Fruit fly (Drosophila melanogaster) whole organism, embryonic: Measurements from ENCODE around the gene Asator.
A peak's percentile ranks its signal among the peaks of the same experiment; 100 is the strongest.

Experiments used
- Aef1 ChIP-seq: fragments of 200-800 bp; sonication (Bioruptor generic); IDR thresholded peaks from 3 replicates; pipeline ENCODE4 v1.3.6; 2022; ENCODE audit warnings: missing biosample characterization, missing genetic modification characterization
- Antp ChIP-seq: fragments of 200-800 bp; sonication (Bioruptor generic); optimal IDR thresholded peaks from 3 replicates; lab custom pipeline; 2016; ENCODE audit warnings: missing biosample characterization, missing genetic modification characterization
- Asciz ChIP-seq: fragments of 200-800 bp; sonication (Bioruptor generic); optimal IDR thresholded peaks from 2 replicates; lab custom pipeline; 2017; ENCODE audit warnings: missing biosample characterization, mild to moderate bottlenecking, missing genetic modification characterization, missing genetic modification reagents
- Awh ChIP-seq: fragments of 200-800 bp; sonication (Bioruptor generic); IDR thresholded peaks from 2 replicates; pipeline ENCODE4, ENCODE4 v1.3.6; 2022; ENCODE audit warnings: missing biosample characterization, missing genetic modification characterization
- Blimp-1 ChIP-seq: fragments of 200-800 bp; sonication (Bioruptor generic); optimal IDR thresholded peaks from 3 replicates; lab custom pipeline; 2018; ENCODE audit warnings: missing biosample characterization, missing genetic modification characterization, mild to moderate bottlenecking, moderate library complexity, missing genetic modification reagents
- C15 ChIP-seq: fragments of 200-800 bp; sonication (Bioruptor generic); IDR thresholded peaks from 3 replicates; pipeline ENCODE4 v1.3.6; 2022; ENCODE audit warnings: missing biosample characterization, missing genetic modification characterization
- CG11093 ChIP-seq: fragments of 200-800 bp; sonication (Bioruptor generic); IDR thresholded peaks from 3 replicates; pipeline ENCODE4 v1.3.6; 2022; ENCODE audit warnings: missing biosample characterization, missing genetic modification characterization
- CG12236 ChIP-seq: fragments of 200-800 bp; sonication (Bioruptor generic); optimal IDR thresholded peaks from 2 replicates; lab custom pipeline; 2016; ENCODE audit warnings: missing biosample characterization, missing genetic modification characterization
- CG12659 ChIP-seq: fragments of 200-800 bp; sonication (Bioruptor generic); optimal IDR thresholded peaks from 3 replicates; lab custom pipeline; 2017; ENCODE audit warnings: mild to moderate bottlenecking, missing biosample characterization, missing genetic modification reagents, missing genetic modification characterization
- CG13287 ChIP-seq: fragments of 200-800 bp; sonication (Bioruptor generic); IDR thresholded peaks from 2 replicates; pipeline ENCODE4 v1.3.6; 2022; ENCODE audit warnings: missing biosample characterization, missing genetic modification characterization; ENCODE audit not compliant: partially characterized antibody
- CG14965 ChIP-seq: fragments of 200-800 bp; sonication (Bioruptor generic); optimal IDR thresholded peaks from 2 replicates; lab custom pipeline; 2016; ENCODE audit warnings: missing biosample characterization, missing genetic modification characterization, borderline replicate concordance
- CG15011 ChIP-seq: fragments of 200-800 bp; sonication (Bioruptor generic); optimal IDR thresholded peaks from 3 replicates; lab custom pipeline; 2018; ENCODE audit warnings: missing biosample characterization, mild to moderate bottlenecking, missing genetic modification characterization
- CG18262 ChIP-seq: fragments of 200-800 bp; optimal IDR thresholded peaks from 3 replicates; lab custom pipeline; 2019; ENCODE audit warnings: missing biosample characterization, mild to moderate bottlenecking, missing genetic modification characterization, moderate library complexity
- CG2875 ChIP-seq: fragments of 200-800 bp; sonication (Bioruptor generic); optimal IDR thresholded peaks from 2 replicates; lab custom pipeline; 2017; ENCODE audit warnings: missing biosample characterization, mild to moderate bottlenecking, missing genetic modification characterization, missing genetic modification reagents
- CG30403 ChIP-seq: fragments of 200-800 bp; sonication (Bioruptor generic); optimal IDR thresholded peaks from 3 replicates; lab custom pipeline; 2016; ENCODE audit warnings: missing biosample characterization, missing genetic modification characterization
- CG31365 ChIP-seq: fragments of 200-800 bp; sonication (Bioruptor generic); optimal IDR thresholded peaks from 2 replicates; lab custom pipeline; 2018; ENCODE audit warnings: missing biosample characterization, mild to moderate bottlenecking, missing genetic modification characterization
- CG34224 ChIP-seq: fragments of 200-800 bp; sonication (Bioruptor generic); IDR thresholded peaks from 3 replicates; pipeline ENCODE4 v1.3.6; 2022; ENCODE audit warnings: missing biosample characterization, missing genetic modification characterization; ENCODE audit not compliant: partially characterized antibody
- CG34422 ChIP-seq: fragments of 200-800 bp; sonication (Bioruptor generic); IDR thresholded peaks from 3 replicates; pipeline ENCODE4 v1.3.6; 2022; ENCODE audit warnings: missing biosample characterization, missing genetic modification characterization
- CG7357 ChIP-seq: fragments of 200-800 bp; sonication (Bioruptor generic); IDR thresholded peaks from 3 replicates; pipeline ENCODE4 v1.3.6; 2022; ENCODE audit warnings: missing biosample characterization, missing genetic modification characterization
- CG7963 ChIP-seq: fragments of 200-800 bp; sonication (Bioruptor generic); IDR thresholded peaks from 3 replicates; pipeline ENCODE4 v1.3.6; 2022; ENCODE audit warnings: missing biosample characterization, missing genetic modification characterization; ENCODE audit not compliant: partially characterized antibody
- CG9932 ChIP-seq: fragments of 200-800 bp; sonication (Bioruptor generic); IDR thresholded peaks from 2 replicates; pipeline ENCODE4 v1.3.6; 2022; ENCODE audit warnings: missing biosample characterization, missing genetic modification characterization
- CoRest ChIP-seq: fragments of 200-800 bp; sonication (Bioruptor generic); optimal IDR thresholded peaks from 3 replicates; lab custom pipeline; 2018; ENCODE audit warnings: missing biosample characterization, mild to moderate bottlenecking, missing genetic modification characterization, moderate library complexity
- D19A ChIP-seq: fragments of 200-800 bp; optimal IDR thresholded peaks from 3 replicates; lab custom pipeline; 2019; ENCODE audit warnings: missing biosample characterization, mild to moderate bottlenecking, missing genetic modification characterization, moderate library complexity
- Dek ChIP-seq: fragments of 200-800 bp; sonication (Bioruptor generic); optimal IDR thresholded peaks from 3 replicates; lab custom pipeline; 2019; ENCODE audit warnings: missing biosample characterization, mild to moderate bottlenecking, missing genetic modification characterization, moderate library complexity
- Elba2 ChIP-seq: fragments of 200-800 bp; sonication (Bioruptor generic); optimal IDR thresholded peaks from 3 replicates; lab custom pipeline; 2016; ENCODE audit warnings: missing biosample characterization, missing genetic modification characterization
- Fer2 ChIP-seq: fragments of 200-800 bp; sonication (Bioruptor generic); optimal IDR thresholded peaks from 2 replicates; lab custom pipeline; 2018; ENCODE audit warnings: missing biosample characterization, mild to moderate bottlenecking, missing genetic modification characterization, moderate library complexity
- Hr51 ChIP-seq, 2 experiments: fragments of 200-800 bp; sonication (Bioruptor generic); optimal IDR thresholded peaks; 2 replicates in 1 of 2; 3 replicates in 1 of 2; lab custom pipeline; 2016 to 2018; ENCODE audit warnings: missing biosample characterization in 2 of 2, missing genetic modification characterization in 2 of 2, mild to moderate bottlenecking in 1 of 2, moderate library complexity in 1 of 2
- Kr ChIP-seq: fragments of 200-800 bp; sonication (Bioruptor generic); optimal IDR thresholded peaks from 2 replicates; lab custom pipeline; 2017; ENCODE audit warnings: missing biosample characterization, mild to moderate bottlenecking, missing genetic modification characterization
- Lpt ChIP-seq: fragments of >200 bp; optimal IDR thresholded peaks from 2 replicates; lab custom pipeline; 2018; ENCODE audit warnings: missing biosample characterization, missing genetic modification characterization
- NC2α ChIP-seq: fragments of 200-800 bp; sonication (Bioruptor generic); optimal IDR thresholded peaks from 2 replicates; lab custom pipeline; 2016; ENCODE audit warnings: missing biosample characterization, missing genetic modification characterization
- NK7.1 ChIP-seq: fragments of 200-800 bp; sonication (Bioruptor generic); optimal IDR thresholded peaks from 3 replicates; lab custom pipeline; 2016; ENCODE audit warnings: missing biosample characterization, missing genetic modification characterization
- Oli ChIP-seq: fragments of 200-800 bp; sonication (Bioruptor generic); optimal IDR thresholded peaks from 2 replicates; lab custom pipeline; 2018; ENCODE audit warnings: missing biosample characterization, mild to moderate bottlenecking, missing genetic modification characterization, moderate library complexity
- ara ChIP-seq: fragments of 200-800 bp; sonication (Bioruptor generic); IDR thresholded peaks from 2 replicates; pipeline ENCODE4 v1.3.6; 2022; ENCODE audit warnings: missing biosample characterization, missing genetic modification characterization
- bab2 ChIP-seq: fragments of 200-800 bp; sonication (Bioruptor generic); optimal IDR thresholded peaks from 2 replicates; lab custom pipeline; 2016; ENCODE audit warnings: missing biosample characterization, missing genetic modification characterization
- bigmax ChIP-seq: fragments of 200-800 bp; sonication (Bioruptor generic); optimal IDR thresholded peaks from 2 replicates; lab custom pipeline; 2018; ENCODE audit warnings: missing biosample characterization, mild to moderate bottlenecking, missing genetic modification characterization
- chm ChIP-seq: fragments of 200-800 bp; sonication (Bioruptor generic); IDR thresholded peaks from 2 replicates; pipeline ENCODE4 v1.3.6; 2022; ENCODE audit warnings: missing biosample characterization, missing genetic modification characterization
- chn ChIP-seq: fragments of 200-800 bp; sonication (Bioruptor generic); optimal IDR thresholded peaks from 2 replicates; lab custom pipeline; 2016; ENCODE audit warnings: missing biosample characterization, missing genetic modification characterization
- fd64A ChIP-seq: fragments of 200-800 bp; sonication (Bioruptor generic); optimal IDR thresholded peaks from 3 replicates; lab custom pipeline; 2018; ENCODE audit warnings: missing biosample characterization, mild to moderate bottlenecking, missing genetic modification characterization
- fru ChIP-seq: fragments of >200 bp; optimal IDR thresholded peaks from 2 replicates; lab custom pipeline; 2017
- fu2 ChIP-seq: fragments of 200-800 bp; sonication (Bioruptor generic); optimal IDR thresholded peaks from 2 replicates; lab custom pipeline; 2016; ENCODE audit warnings: missing biosample characterization, missing genetic modification characterization
- grau ChIP-seq: fragments of 200-800 bp; optimal IDR thresholded peaks from 3 replicates; lab custom pipeline; 2019; ENCODE audit warnings: missing biosample characterization, mild to moderate bottlenecking, missing genetic modification characterization, moderate library complexity
- grn ChIP-seq: fragments of 200-800 bp; sonication (Bioruptor generic); optimal IDR thresholded peaks from 3 replicates; lab custom pipeline; 2017; ENCODE audit warnings: missing biosample characterization, missing genetic modification characterization
- kah ChIP-seq: fragments of 200-800 bp; sonication (Bioruptor generic); optimal IDR thresholded peaks from 2 replicates; lab custom pipeline; 2018; ENCODE audit warnings: missing biosample characterization, mild to moderate bottlenecking, missing genetic modification characterization
- odd ChIP-seq: fragments of 200-800 bp; sonication (Bioruptor generic); optimal IDR thresholded peaks from 2 replicates; lab custom pipeline; 2017; ENCODE audit warnings: missing biosample characterization, mild to moderate bottlenecking, missing genetic modification characterization
- pita ChIP-seq: fragments of 200-800 bp; sonication (Bioruptor generic); optimal IDR thresholded peaks from 2 replicates; lab custom pipeline; 2017; ENCODE audit warnings: missing biosample characterization, mild to moderate bottlenecking, missing genetic modification characterization
- sob ChIP-seq: fragments of 200-800 bp; sonication (Bioruptor generic); IDR thresholded peaks from 2 replicates; pipeline ENCODE4 v1.3.6; 2022; ENCODE audit warnings: missing biosample characterization, missing genetic modification characterization
- unpg ChIP-seq: fragments of 200-800 bp; sonication (Bioruptor generic); optimal IDR thresholded peaks from 3 replicates; lab custom pipeline; 2018; ENCODE audit warnings: missing biosample characterization, mild to moderate bottlenecking, missing genetic modification characterization, moderate library complexity
- zen ChIP-seq: fragments of 200-800 bp; sonication (Bioruptor generic); optimal IDR thresholded peaks from 3 replicates; lab custom pipeline; 2018; ENCODE audit warnings: missing biosample characterization, mild to moderate bottlenecking, missing genetic modification characterization, moderate library complexity
- zf30C ChIP-seq: fragments of 200-800 bp; sonication (Bioruptor generic); optimal IDR thresholded peaks from 3 replicates; lab custom pipeline; 2018; ENCODE audit warnings: missing biosample characterization, mild to moderate bottlenecking, missing genetic modification characterization

Gene Asator

dm6 chr4:424630-425327 is 64.0 kb downstream of the Asator start (continued):
- TF ChIP-seq CG34422 (GFP tag; lab: Robert Waterston, UW) (no peak; the same call in 1 of the 3 replicates), fru (lab: Kevin White, UChicago) (no peak), Asciz (peak; percentile 88), grn (GFP tag; lab: Kevin White, UChicago) (no peak), Aef1 (GFP tag; lab: Robert Waterston, UW) (peak; percentile 86), Blimp-1 (no peak), CG18262 (tag; lab: Kevin White, UChicago) (peak; percentile 88), kah (GFP tag; lab: Kevin White, UChicago) (peak; percentile 83), CG13287 (GFP tag; lab: Robert Waterston, UW) (peak; percentile 32; the same call in 1 of the 2 replicates), fu2 (GFP tag; lab: Kevin White, UChicago) (peak; percentile 80), chn (GFP tag; lab: Kevin White, UChicago) (peak; percentile 97), bab2 (GFP tag; lab: Kevin White, UChicago) (peak; percentile 92), grau (tag; lab: Kevin White, UChicago) (peak; percentile 86), CG11093 (GFP tag; lab: Robert Waterston, UW) (peak; percentile 63; the same call in 1 of the 3 replicates), CG9932 (GFP tag; lab: Robert Waterston, UW) (no peak; the same call in 1 of the 2 replicates), C15 (GFP tag; lab: Robert Waterston, UW) (peak; percentile 77), Dek (peak; percentile 83), CG31365 (tag; lab: Kevin White, UChicago) (peak; percentile 64), sob (GFP tag; lab: Robert Waterston, UW) (peak; percentile 97; the same call in 1 of the 2 replicates), CG7963 (no peak), D19A (tag; lab: Kevin White, UChicago) (peak; percentile 83), Hr51 (GFP tag; optimal IDR thresholded peaks at IDR 0.05; lab: Kevin White, UChicago) (peak in 1 of 2 experiments; percentile 91), bigmax (GFP tag; lab: Kevin White, UChicago) (peak; percentile 73), Fer2 (tag; lab: Kevin White, UChicago) (peak; percentile 86), CG14965 (GFP tag; lab: Kevin White, UChicago) (peak; percentile 100), NC2α (GFP tag; lab: Kevin White, UChicago) (peak; percentile 83), zen (peak; percentile 95), CG12236 (peak; percentile 84), fd64A (no peak), Awh (no peak), Lpt (GFP tag; lab: Kevin White, UChicago) (peak; percentile 100), CG30403 (GFP tag; lab: Kevin White, UChicago) (peak; percentile 91), chm (GFP tag; lab: Robert Waterston, UW) (peak; percentile 91), CG2875 (GFP tag; lab: Kevin White, UChicago) (peak; percentile 95), Elba2 (GFP tag; lab: Kevin White, UChicago) (peak; percentile 86), CG15011 (GFP tag; lab: Kevin White, UChicago) (peak; percentile 76), NK7.1 (GFP tag; lab: Kevin White, UChicago) (peak; percentile 88), Oli (tag; lab: Kevin White, UChicago) (peak; percentile 89), Kr (GFP tag; lab: Kevin White, UChicago) (no peak), CG34224 (GFP tag; lab: Robert Waterston, UW) (no peak), CG12659 (GFP tag; lab: Kevin White, UChicago) (peak; percentile 89), ara (no peak), unpg (GFP tag; lab: Kevin White, UChicago) (peak; percentile 92), Antp (GFP tag; lab: Kevin White, UChicago) (peak; percentile 93), pita (GFP tag; lab: Kevin White, UChicago) (peak; percentile 63), CoRest (tag; lab: Kevin White, UChicago) (peak; percentile 90), zf30C (GFP tag; lab: Kevin White, UChicago) (peak; percentile 9), CG7357 (GFP tag; lab: Robert Waterston, UW) (peak; percentile 43; the same call in 2 of the 3 replicates), odd (GFP tag; lab: Kevin White, UChicago) (peak; percentile 80)
